Fruit fly (Drosophila melanogaster) whole organism, embryonic: ENCODE data around the gene dind.

Source experiments
- CG10543 ChIP-seq: fragments of 200-800 bp; sonication (Bioruptor generic); optimal IDR thresholded peaks from 3 replicates; lab custom pipeline; 2017; ENCODE audit warnings: missing biosample characterization, mild to moderate bottlenecking, missing genetic modification characterization, moderate library complexity
- CG12299 ChIP-seq: fragments of 200-800 bp; sonication (Bioruptor generic); optimal IDR thresholded peaks from 2 replicates; lab custom pipeline; 2018; ENCODE audit warnings: missing biosample characterization, mild to moderate bottlenecking, missing genetic modification characterization
- CG12391 ChIP-seq: fragments of 200-800 bp; sonication (Bioruptor generic); optimal IDR thresholded peaks from 3 replicates; lab custom pipeline; 2018; ENCODE audit warnings: missing biosample characterization, mild to moderate bottlenecking, missing genetic modification characterization, moderate library complexity
- CG12942 ChIP-seq: fragments of 200-800 bp; sonication (Bioruptor generic); optimal IDR thresholded peaks from 3 replicates; lab custom pipeline; 2016; ENCODE audit warnings: missing biosample characterization, missing genetic modification characterization
- CG17186 ChIP-seq: fragments of 200-800 bp; sonication (Bioruptor generic); optimal IDR thresholded peaks from 3 replicates; lab custom pipeline; 2017; ENCODE audit warnings: missing biosample characterization, missing genetic modification reagents, missing genetic modification characterization
- CG1792 ChIP-seq: fragments of 200-800 bp; sonication (Bioruptor generic); optimal IDR thresholded peaks from 2 replicates; lab custom pipeline; 2016; ENCODE audit warnings: missing biosample characterization, missing genetic modification characterization
- CG18764 ChIP-seq: fragments of 200-800 bp; sonication (Bioruptor generic); optimal IDR thresholded peaks from 3 replicates; lab custom pipeline; 2016; ENCODE audit warnings: missing biosample characterization, missing genetic modification characterization
- CG3065 ChIP-seq: fragments of 200-800 bp; sonication (Bioruptor generic); optimal IDR thresholded peaks from 2 replicates; lab custom pipeline; 2016; ENCODE audit warnings: missing biosample characterization, missing genetic modification characterization
- CG31365 ChIP-seq: fragments of 200-800 bp; sonication (Bioruptor generic); optimal IDR thresholded peaks from 2 replicates; lab custom pipeline; 2018; ENCODE audit warnings: missing biosample characterization, mild to moderate bottlenecking, missing genetic modification characterization
- CG32772 ChIP-seq: fragments of 200-800 bp; sonication (Bioruptor generic); IDR thresholded peaks from 2 replicates; pipeline ENCODE4 v1.3.6; 2022; ENCODE audit warnings: missing biosample characterization, missing genetic modification characterization
- CG34224 ChIP-seq: fragments of 200-800 bp; sonication (Bioruptor generic); IDR thresholded peaks from 3 replicates; pipeline ENCODE4 v1.3.6; 2022; ENCODE audit warnings: missing biosample characterization, missing genetic modification characterization; ENCODE audit not compliant: partially characterized antibody
- CG4404 ChIP-seq: fragments of 200-800 bp; sonication (Bioruptor generic); IDR thresholded peaks from 2 replicates; pipeline ENCODE4 v1.3.6; 2022; ENCODE audit warnings: missing biosample characterization, missing genetic modification characterization
- CG4424 ChIP-seq: fragments of 200-800 bp; sonication (Bioruptor generic); optimal IDR thresholded peaks from 3 replicates; lab custom pipeline; 2016; ENCODE audit warnings: missing biosample characterization, missing genetic modification characterization
- CG6689 ChIP-seq: fragments of 200-800 bp; sonication (Bioruptor generic); IDR thresholded peaks from 2 replicates; pipeline ENCODE4 v1.3.6; 2022; ENCODE audit warnings: missing biosample characterization, missing genetic modification characterization
- CG9797 ChIP-seq: fragments of 200-800 bp; sonication (Bioruptor generic); optimal IDR thresholded peaks from 3 replicates; lab custom pipeline; 2018; ENCODE audit warnings: missing biosample characterization, mild to moderate bottlenecking, missing genetic modification characterization
- CTCF ChIP-seq: fragments of 200-800 bp; sonication (Bioruptor generic); optimal IDR thresholded peaks from 2 replicates; lab custom pipeline; 2017; ENCODE audit warnings: missing biosample characterization, mild to moderate bottlenecking, missing genetic modification characterization, moderate library complexity
- Chrac-16 ChIP-seq: fragments of 200-800 bp; sonication (Bioruptor generic); optimal IDR thresholded peaks from 3 replicates; lab custom pipeline; 2016; ENCODE audit warnings: missing biosample characterization, missing genetic modification characterization
- CoRest ChIP-seq: fragments of 200-800 bp; sonication (Bioruptor generic); optimal IDR thresholded peaks from 3 replicates; lab custom pipeline; 2018; ENCODE audit warnings: missing biosample characterization, mild to moderate bottlenecking, missing genetic modification characterization, moderate library complexity
- Deaf1 ChIP-seq: fragments of 200-800 bp; optimal IDR thresholded peaks from 3 replicates; lab custom pipeline; 2019; ENCODE audit warnings: missing biosample characterization, mild to moderate bottlenecking, missing genetic modification characterization, moderate library complexity
- Dek ChIP-seq: fragments of 200-800 bp; sonication (Bioruptor generic); optimal IDR thresholded peaks from 3 replicates; lab custom pipeline; 2019; ENCODE audit warnings: missing biosample characterization, mild to moderate bottlenecking, missing genetic modification characterization, moderate library complexity
- Doc3 ChIP-seq: fragments of 200-800 bp; sonication (Bioruptor generic); IDR thresholded peaks from 3 replicates; pipeline ENCODE4 v1.3.6; 2022; ENCODE audit warnings: missing biosample characterization, missing genetic modification characterization; ENCODE audit not compliant: partially characterized antibody
- H15 ChIP-seq: fragments of 200-800 bp; sonication (Bioruptor generic); IDR thresholded peaks from 3 replicates; pipeline ENCODE4 v1.3.6; 2022; ENCODE audit warnings: missing biosample characterization, missing genetic modification characterization
- H2.0 ChIP-seq: fragments of 200-800 bp; sonication (Bioruptor generic); IDR thresholded peaks from 2 replicates; pipeline ENCODE4 v1.3.6; 2022; ENCODE audit warnings: missing biosample characterization, missing genetic modification characterization
- HLH3B ChIP-seq: fragments of 200-800 bp; sonication (Bioruptor generic); IDR thresholded peaks from 2 replicates; pipeline ENCODE4 v1.3.6; 2022; ENCODE audit warnings: missing biosample characterization, missing genetic modification characterization
- Hr3 ChIP-seq: fragments of 200-800 bp; sonication (Bioruptor generic); optimal IDR thresholded peaks from 3 replicates; lab custom pipeline; 2016; ENCODE audit warnings: missing biosample characterization, missing genetic modification characterization
- NK7.1 ChIP-seq: fragments of 200-800 bp; sonication (Bioruptor generic); optimal IDR thresholded peaks from 3 replicates; lab custom pipeline; 2016; ENCODE audit warnings: missing biosample characterization, missing genetic modification characterization
- Nf-YB ChIP-seq: fragments of 200-800 bp; sonication (Bioruptor generic); optimal IDR thresholded peaks from 3 replicates; lab custom pipeline; 2019; ENCODE audit warnings: missing biosample characterization, mild to moderate bottlenecking, missing genetic modification characterization, moderate library complexity
- Spps ChIP-seq: fragments of 200-800 bp; sonication (Bioruptor generic); optimal IDR thresholded peaks from 2 replicates; lab custom pipeline; 2018; ENCODE audit warnings: missing biosample characterization, mild to moderate bottlenecking, missing genetic modification characterization
- Sry-β ChIP-seq: fragments of 200-800 bp; sonication (Bioruptor generic); optimal IDR thresholded peaks from 2 replicates; lab custom pipeline; 2018; ENCODE audit warnings: missing biosample characterization, mild to moderate bottlenecking, missing genetic modification characterization, moderate library complexity
- Taf1 ChIP-seq: fragments of 200-800 bp; sonication (Bioruptor generic); IDR thresholded peaks from 2 replicates; pipeline ENCODE4 v1.3.6; 2022; ENCODE audit warnings: missing biosample characterization, missing genetic modification characterization
- al ChIP-seq: fragments of 200-800 bp; sonication (Bioruptor generic); IDR thresholded peaks from 2 replicates; pipeline ENCODE4 v1.3.6; 2022; ENCODE audit warnings: missing biosample characterization, missing genetic modification characterization
- az2 ChIP-seq: fragments of 200-800 bp; sonication (Bioruptor generic); optimal IDR thresholded peaks from 3 replicates; lab custom pipeline; 2016; ENCODE audit warnings: missing biosample characterization, missing genetic modification characterization
- br ChIP-seq: fragments of >200 bp; optimal IDR thresholded peaks from 2 replicates; lab custom pipeline; 2017
- crol ChIP-seq: fragments of 200-800 bp; sonication (Bioruptor generic); IDR thresholded peaks from 2 replicates; pipeline ENCODE4 v1.3.6; 2022; ENCODE audit warnings: missing biosample characterization, missing genetic modification characterization
- dimm ChIP-seq: fragments of 200-800 bp; sonication (Bioruptor generic); IDR thresholded peaks from 2 replicates; pipeline ENCODE4 v1.3.6; 2022; ENCODE audit warnings: missing biosample characterization, missing genetic modification characterization
- dmrt11E ChIP-seq: fragments of 200-800 bp; sonication (Bioruptor generic); optimal IDR thresholded peaks from 3 replicates; lab custom pipeline; 2018; ENCODE audit warnings: missing biosample characterization, mild to moderate bottlenecking, missing genetic modification characterization, moderate library complexity
- ems ChIP-seq: fragments of 200-800 bp; sonication (Bioruptor generic); optimal IDR thresholded peaks from 3 replicates; lab custom pipeline; 2016; ENCODE audit warnings: missing biosample characterization, missing genetic modification characterization
- her ChIP-seq: fragments of 200-800 bp; sonication (Bioruptor generic); optimal IDR thresholded peaks from 2 replicates; lab custom pipeline; 2016; ENCODE audit warnings: missing biosample characterization, missing genetic modification characterization
- nmo ChIP-seq: fragments of 200-800 bp; sonication (Bioruptor generic); optimal IDR thresholded peaks from 2 replicates; lab custom pipeline; 2018; ENCODE audit warnings: missing biosample characterization, mild to moderate bottlenecking, missing genetic modification characterization, moderate library complexity
- otp ChIP-seq: fragments of 200-800 bp; sonication (Bioruptor generic); IDR thresholded peaks from 3 replicates; pipeline ENCODE4, ENCODE4 v1.3.6; 2022; ENCODE audit warnings: missing biosample characterization, missing genetic modification characterization
- pan ChIP-seq, 4 experiments: fragments of >200 bp in 3 of 4; fragments of 200-800 bp in 1 of 4; sonication (Bioruptor generic) in 1 of 4; optimal IDR thresholded peaks in 3 of 4; IDR thresholded peaks in 1 of 4; 2 replicates each; pipeline versions ENCODE4 v1.3.6 to Lab custom; 2017 to 2022; ENCODE audit warnings: missing biosample characterization in 2 of 4, missing genetic modification characterization in 2 of 4, mixed read lengths in 1 of 4
- scrt ChIP-seq: fragments of 200-800 bp; sonication (Bioruptor generic); optimal IDR thresholded peaks from 2 replicates; lab custom pipeline; 2018; ENCODE audit warnings: missing biosample characterization, mild to moderate bottlenecking, missing genetic modification characterization, moderate library complexity
- sd ChIP-seq: fragments of 200-800 bp; sonication (Bioruptor generic); optimal IDR thresholded peaks from 3 replicates; lab custom pipeline; 2018; ENCODE audit warnings: missing biosample characterization, mild to moderate bottlenecking, missing genetic modification characterization, moderate library complexity
- sim ChIP-seq: fragments of 200-800 bp; sonication (Bioruptor generic); IDR thresholded peaks from 2 replicates; pipeline ENCODE4 v1.3.6; 2022; ENCODE audit warnings: missing biosample characterization, missing genetic modification characterization
- sug ChIP-seq: fragments of 200-800 bp; optimal IDR thresholded peaks from 2 replicates; lab custom pipeline; 2019; ENCODE audit warnings: missing biosample characterization, mild to moderate bottlenecking, missing genetic modification characterization, moderate library complexity
- tgo ChIP-seq: fragments of 200-800 bp; sonication (Bioruptor generic); IDR thresholded peaks from 3 replicates; pipeline ENCODE4 v1.3.6; 2022; ENCODE audit warnings: missing biosample characterization, missing genetic modification characterization
- tin ChIP-seq: fragments of 200-800 bp; sonication (Bioruptor generic); optimal IDR thresholded peaks from 3 replicates; lab custom pipeline; 2016; ENCODE audit warnings: missing biosample characterization, missing genetic modification characterization
- tio ChIP-seq: fragments of 200-800 bp; sonication (Bioruptor generic); optimal IDR thresholded peaks from 2 replicates; lab custom pipeline; 2017; ENCODE audit warnings: missing biosample characterization, missing genetic modification characterization, inconsistent platforms
- tx ChIP-seq: fragments of 200-800 bp; sonication (Bioruptor generic); optimal IDR thresholded peaks from 2 replicates; lab custom pipeline; 2016; ENCODE audit warnings: missing biosample characterization, missing genetic modification characterization
- zfh2 ChIP-seq: fragments of 200-800 bp; sonication (Bioruptor generic); optimal IDR thresholded peaks from 2 replicates; lab custom pipeline; 2016; ENCODE audit warnings: missing biosample characterization, missing genetic modification characterization

The dind gene

DNA sequence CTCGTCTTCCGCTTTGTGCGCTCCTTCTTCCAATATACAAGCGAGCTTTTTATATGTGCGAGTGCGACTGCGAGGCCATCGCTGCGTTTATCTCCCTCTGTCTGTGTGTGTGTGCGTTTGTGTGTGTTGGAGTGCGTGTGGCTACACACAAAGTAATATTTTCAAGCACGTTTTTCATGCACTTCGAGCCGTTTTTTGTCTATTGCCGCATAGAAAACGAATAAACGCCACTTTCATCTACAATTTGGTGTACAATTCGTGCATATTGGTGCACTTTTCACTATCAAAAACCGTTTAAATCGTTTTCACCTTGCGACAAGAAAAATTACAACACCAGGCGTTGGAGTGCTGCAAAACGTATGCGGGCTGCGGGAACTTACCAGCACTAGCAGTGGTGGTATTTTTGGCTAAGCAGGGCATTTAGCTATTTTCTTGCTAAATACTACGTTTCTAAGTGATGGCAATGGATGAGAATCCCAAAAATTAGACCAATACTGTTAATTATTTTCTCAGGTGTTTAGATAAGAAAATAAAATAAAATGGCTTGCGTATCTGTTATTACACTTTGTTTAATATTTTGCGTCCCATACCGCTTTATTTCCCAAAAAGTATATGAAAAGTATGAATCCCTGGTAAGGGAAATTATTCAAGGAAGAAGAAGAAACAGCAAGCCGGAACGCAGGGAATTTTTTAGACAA is 18.2 kb downstream of the dind start, which contains the start of the genes CG31224 and CstF64 (continued):
- TF ChIP-seq Chrac-16 (peak; percentile 86), NK7.1 (GFP tag; lab: Kevin White, UChicago) (peak; percentile 79), CG9797 (GFP tag; lab: Kevin White, UChicago) (peak; percentile 50), sim (GFP tag; lab: Robert Waterston, UW) (no peak), dimm (GFP tag; lab: Robert Waterston, UW) (peak; percentile 46; the same call in 1 of the 2 replicates), CG18764 (GFP tag; lab: Kevin White, UChicago) (peak; percentile 80), Dek (tag; lab: Kevin White, UChicago) (no peak), Spps (tag; lab: Kevin White, UChicago) (peak; percentile 73), nmo (GFP tag; lab: Kevin White, UChicago) (peak; percentile 89), scrt (peak; percentile 43), CTCF (GFP tag; lab: Kevin White, UChicago) (no peak), H2.0 (GFP tag; lab: Robert Waterston, UW) (peak; percentile 75), Sry-β (GFP tag; lab: Kevin White, UChicago) (peak; percentile 95), CG10543 (GFP tag; lab: Kevin White, UChicago) (peak; percentile 85), sug (peak; percentile 83), CG1792 (peak; percentile 83), her (GFP tag; lab: Kevin White, UChicago) (peak; percentile 71), CG34224 (no peak), HLH3B (GFP tag; lab: Robert Waterston, UW) (peak; percentile 75), br (no peak), pan (optimal IDR thresholded peaks at IDR 0.05; lab: Kevin White, UChicago) (no peak), pan (GFP tag; optimal IDR thresholded peaks at IDR 0.05 in 1 of 2, IDR thresholded peaks at IDR 0.05 in 1 of 2) (peak in 1 of 2 experiments; percentile 90), CG12299 (tag; lab: Kevin White, UChicago) (peak; percentile 54), CG12942 (peak; percentile 89), H15 (GFP tag; lab: Robert Waterston, UW) (peak; percentile 81), CG3065 (GFP tag; lab: Kevin White, UChicago) (peak; percentile 42), CG17186 (GFP tag; lab: Kevin White, UChicago) (peak; percentile 66), CG4424 (GFP tag; lab: Kevin White, UChicago) (peak; percentile 83), crol (GFP tag; lab: Robert Waterston, UW) (no peak; the same call in 1 of the 2 replicates), tio (no peak), Deaf1 (tag; lab: Kevin White, UChicago) (no peak), zfh2 (GFP tag; lab: Kevin White, UChicago) (peak; percentile 90), tx (GFP tag; lab: Kevin White, UChicago) (peak; percentile 88), CoRest (tag; lab: Kevin White, UChicago) (peak; percentile 87), dmrt11E (peak; percentile 74), CG12391 (peak; percentile 88), Nf-YB (GFP tag; lab: Kevin White, UChicago) (peak; percentile 63), al (GFP tag; lab: Robert Waterston, UW) (peak; percentile 77), tgo (GFP tag; lab: Robert Waterston, UW) (peak; percentile 84), sd (tag; lab: Kevin White, UChicago) (peak; percentile 90), CG6689 (GFP tag; lab: Robert Waterston, UW) (peak; percentile 84), CG31365 (tag; lab: Kevin White, UChicago) (peak; percentile 25), Taf1 (GFP tag; lab: Robert Waterston, UW) (peak; percentile 54; the same call in 1 of the 2 replicates), az2 (peak; percentile 83), tin (GFP tag; lab: Kevin White, UChicago) (peak; percentile 87), Doc3 (GFP tag; lab: Robert Waterston, UW) (no peak), ems (peak; percentile 90), otp (GFP tag; lab: Robert Waterston, UW) (peak; percentile 70; the same call in 2 of the 3 replicates), CG4404 (peak; percentile 74), Hr3 (GFP tag; lab: Kevin White, UChicago) (peak; percentile 88), CG32772 (GFP tag; lab: Robert Waterston, UW) (peak; percentile 77)
